Worm (Caenorhabditis elegans): Measurements from ENCODE around the gene srd-18.

- TF ChIP-seq hmg-4 (GFP tag; optimal IDR thresholded peaks at IDR 0.05), result no peak
- no peak for TF ChIP-seq ama-1 (optimal IDR thresholded peaks at IDR 0.05)
- no peak for TF ChIP-seq sea-1 (GFP tag; conservative IDR thresholded peaks at IDR 0.05)
- no peak for TF ChIP-seq ets-7 (tag; optimal IDR thresholded peaks at IDR 0.05)
- no peak for TF ChIP-seq flt-1 (GFP tag; IDR thresholded peaks at IDR 0.05)
- no peak for TF ChIP-seq B0310.2 (tag; optimal IDR thresholded peaks at IDR 0.05)
- TF ChIP-seq tra-4 (tag; optimal IDR thresholded peaks at IDR 0.05), result no peak
- no peak for TF ChIP-seq ceh-13 (GFP tag; optimal IDR thresholded peaks at IDR 0.05)
These were observed 49.5 kb downstream of the srd-18 start for ce11 chrV:13377130-13377529.

All from whole organism, early embryonic.